Worm (Caenorhabditis elegans): ENCODE results near the gene Y102A5C.40.

Y102A5C.40 gene

DNA sequence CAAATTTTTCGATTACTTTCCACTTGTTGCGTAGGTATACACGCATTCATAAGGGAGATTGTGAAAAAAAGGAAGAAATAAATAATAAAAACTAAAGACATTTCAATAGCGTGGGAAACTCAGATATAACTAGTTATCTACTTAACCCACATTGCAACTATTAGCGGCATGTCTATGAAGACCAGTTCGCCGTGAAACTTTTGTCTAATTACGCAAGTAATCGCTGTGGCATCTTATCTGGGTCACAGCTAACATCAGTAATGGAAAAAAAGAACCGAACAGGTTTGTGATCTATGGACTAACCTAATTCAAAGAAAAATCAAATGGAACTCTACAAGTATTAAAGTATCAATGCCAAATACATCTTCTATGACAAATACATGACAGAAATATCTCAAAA, 26.3 kb upstream of the Y102A5C.40 start, which contains the start of gene clec-241:
TSS of gene clec-241 (minus strand) at position 101 of the 400 bp plus-strand sequence.
- no peak for TF ChIP-seq klf-2 (GFP tag; conservative IDR thresholded peaks at IDR 0.05)
- TF ChIP-seq cog-1 (tag; optimal IDR thresholded peaks at IDR 0.05): no peak
- no peak for TF ChIP-seq ztf-23 (GFP tag; IDR thresholded peaks at IDR 0.05)
- no peak for TF ChIP-seq ref-1 (GFP tag; conservative IDR thresholded peaks at IDR 0.05)
- no peak for TF ChIP-seq med-1 (GFP tag; optimal IDR thresholded peaks at IDR 0.05; ENCODE audit: insufficient read depth)
- TF ChIP-seq flt-1 (GFP tag; IDR thresholded peaks at IDR 0.05): no peak
- no peak for TF ChIP-seq ztf-29 (GFP tag; IDR thresholded peaks at IDR 0.05)
- TF ChIP-seq tab-1 (GFP tag; IDR thresholded peaks at IDR 0.05): no peak
- no peak for TF ChIP-seq T22C8.4 (GFP tag; IDR thresholded peaks at IDR 0.05)

DNA sequence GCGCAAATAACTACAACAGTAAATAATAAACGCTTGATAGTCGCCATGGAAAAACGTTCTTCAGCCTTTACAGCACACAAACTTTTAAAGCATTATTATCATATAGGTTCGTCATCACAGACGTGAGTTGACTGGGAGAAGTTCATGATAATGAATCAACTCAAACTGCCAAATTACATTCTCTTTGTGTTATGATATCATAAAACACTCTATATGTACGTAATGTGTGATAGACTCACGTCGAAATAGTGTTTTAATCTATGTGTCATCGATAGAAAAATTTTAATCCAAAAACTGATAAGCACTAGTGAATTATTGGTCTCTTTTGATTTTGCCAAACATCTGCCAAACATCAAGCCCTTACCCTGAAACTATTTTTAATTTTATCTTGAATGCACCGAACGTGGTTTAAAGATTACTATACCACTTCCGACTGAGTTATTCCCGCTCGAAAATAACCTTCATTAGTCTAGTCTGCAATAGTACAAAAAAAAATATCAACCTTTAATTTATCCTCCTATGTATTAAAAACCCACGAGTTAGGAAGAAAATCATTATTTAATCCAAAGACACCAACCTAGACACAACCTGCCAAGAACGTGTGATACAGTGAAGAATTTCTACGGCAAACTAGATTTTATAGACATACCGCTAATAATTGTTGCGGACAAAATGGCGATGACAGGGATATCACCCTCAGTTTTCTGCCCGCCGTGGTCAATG, 22.6 kb upstream of the Y102A5C.40 start, which contains the start of the genes clc-12 and clec-240:
TSS of gene clc-12 (minus strand) at position 47 of the 723 bp plus-strand sequence.
TSS of gene clec-240 (plus strand) at position 673 of the 723 bp plus-strand sequence.
- TF ChIP-seq tab-1 (GFP tag; IDR thresholded peaks at IDR 0.05) (no peak), ref-1 (GFP tag; conservative IDR thresholded peaks at IDR 0.05) (no peak), klf-2 (GFP tag; conservative IDR thresholded peaks at IDR 0.05) (no peak), cog-1 (tag; optimal IDR thresholded peaks at IDR 0.05) (no peak), T22C8.4 (GFP tag; IDR thresholded peaks at IDR 0.05) (no peak), ztf-29 (GFP tag; IDR thresholded peaks at IDR 0.05) (no peak), ztf-23 (GFP tag; IDR thresholded peaks at IDR 0.05) (no peak), flt-1 (GFP tag; IDR thresholded peaks at IDR 0.05) (no peak)

DNA sequence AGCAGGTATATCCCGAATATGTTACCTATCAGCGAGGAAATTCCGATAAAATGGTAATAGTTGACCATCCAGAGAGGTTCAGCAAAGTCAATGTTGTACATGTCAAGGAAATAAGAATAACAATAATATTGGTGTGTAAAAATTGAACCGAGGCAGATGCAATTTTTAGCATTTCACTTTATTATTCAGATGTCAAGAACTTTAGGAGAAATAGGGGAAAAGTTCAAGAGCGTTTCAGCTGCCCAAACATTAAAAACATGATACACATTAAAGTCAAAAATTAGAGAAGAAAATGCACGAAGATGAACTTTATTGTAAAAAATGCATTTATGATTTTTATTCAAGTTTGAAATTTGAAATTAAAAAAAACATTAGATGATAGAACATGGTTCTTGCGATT, 21.4 kb upstream of the Y102A5C.40 start, which contains the start of gene sri-69:
TSS of gene sri-69 (minus strand) at position 101 of the 400 bp plus-strand sequence.
- no peak for TF ChIP-seq ref-1 (GFP tag; conservative IDR thresholded peaks at IDR 0.05)

DNA sequence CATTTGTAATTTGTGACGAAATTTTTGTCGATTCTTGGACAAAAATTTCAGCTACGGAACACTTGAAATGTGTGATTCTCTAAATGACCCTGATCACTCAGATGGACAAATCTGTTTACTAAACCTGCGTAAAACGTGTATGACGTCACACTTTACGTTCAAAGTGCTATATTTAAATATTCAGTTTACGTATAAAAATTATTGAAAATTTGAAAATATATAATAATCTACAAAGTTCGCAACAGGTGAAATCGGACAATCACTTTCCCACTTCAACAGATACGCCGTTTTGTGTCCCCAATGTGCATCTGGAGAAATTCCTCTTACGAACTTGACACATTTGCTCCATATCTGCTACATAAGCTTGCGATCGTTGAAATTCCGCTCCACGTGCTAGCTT, 18.3 kb upstream of the Y102A5C.40 start, which contains the start of gene srh-131:
TSS of gene srh-131 (plus strand) at position 301 of the 400 bp plus-strand sequence.
- TF ChIP-seq flt-1 (GFP tag; IDR thresholded peaks at IDR 0.05) (no peak), cog-1 (tag; optimal IDR thresholded peaks at IDR 0.05) (no peak), ztf-29 (GFP tag; IDR thresholded peaks at IDR 0.05) (no peak), klf-2 (GFP tag; conservative IDR thresholded peaks at IDR 0.05) (no peak)

DNA sequence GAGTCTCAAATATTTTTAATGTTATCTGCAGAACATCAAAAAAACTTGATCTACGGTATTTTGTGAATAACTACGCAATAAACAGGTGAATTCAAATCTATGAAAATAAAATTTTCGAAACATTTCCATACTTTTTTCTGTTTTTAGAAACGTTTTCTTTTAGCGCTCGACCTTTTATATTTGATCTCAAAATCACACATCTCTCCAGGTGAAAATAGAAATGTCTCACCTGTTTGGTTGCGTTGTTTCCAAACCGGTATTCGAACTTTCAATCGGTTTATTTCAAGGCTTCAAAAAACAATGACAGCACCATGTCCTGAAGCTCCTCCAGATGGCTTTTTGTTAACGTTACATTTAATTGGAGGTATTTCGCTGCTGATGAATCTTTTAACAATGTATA, 14.2 kb upstream of the Y102A5C.40 start, which contains the start of gene sri-9:
TSS of gene sri-9 (plus strand) at position 301 of the 400 bp plus-strand sequence.
- TF ChIP-seq flt-1 (GFP tag; IDR thresholded peaks at IDR 0.05) (no peak), med-1 (GFP tag; optimal IDR thresholded peaks at IDR 0.05; ENCODE audit: insufficient read depth) (no peak), cog-1 (tag; optimal IDR thresholded peaks at IDR 0.05) (no peak), klf-2 (GFP tag; conservative IDR thresholded peaks at IDR 0.05) (no peak), ref-1 (GFP tag; conservative IDR thresholded peaks at IDR 0.05) (no peak), T22C8.4 (GFP tag; IDR thresholded peaks at IDR 0.05) (no peak), tab-1 (GFP tag; IDR thresholded peaks at IDR 0.05) (no peak)

DNA sequence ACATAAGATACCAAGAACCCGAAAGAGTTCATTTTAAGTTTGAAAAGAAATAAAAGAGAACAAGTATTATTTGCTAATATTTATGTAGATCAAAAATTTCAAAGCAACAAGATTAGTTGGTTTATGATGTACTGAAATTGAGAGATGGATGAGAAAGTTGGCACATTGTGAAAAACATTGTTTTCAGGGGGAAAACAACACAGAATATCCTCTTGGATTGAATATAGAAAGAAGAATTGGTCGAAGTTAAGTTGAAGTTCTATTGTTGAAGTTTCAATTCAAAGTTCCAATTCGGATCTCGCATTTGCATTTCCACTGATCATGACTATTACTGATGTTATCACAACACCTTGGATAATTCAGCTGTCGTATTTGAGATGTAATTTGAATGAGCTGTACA, 13.7 kb upstream of the Y102A5C.40 start:
- TF ChIP-seq ztf-23 (GFP tag; IDR thresholded peaks at IDR 0.05) (no peak), flt-1 (GFP tag; IDR thresholded peaks at IDR 0.05) (no peak), med-1 (GFP tag; optimal IDR thresholded peaks at IDR 0.05; ENCODE audit: insufficient read depth) (no peak), tab-1 (GFP tag; IDR thresholded peaks at IDR 0.05) (no peak), cog-1 (tag; optimal IDR thresholded peaks at IDR 0.05) (no peak), klf-2 (GFP tag; conservative IDR thresholded peaks at IDR 0.05) (no peak), T22C8.4 (GFP tag; IDR thresholded peaks at IDR 0.05) (no peak)

DNA sequence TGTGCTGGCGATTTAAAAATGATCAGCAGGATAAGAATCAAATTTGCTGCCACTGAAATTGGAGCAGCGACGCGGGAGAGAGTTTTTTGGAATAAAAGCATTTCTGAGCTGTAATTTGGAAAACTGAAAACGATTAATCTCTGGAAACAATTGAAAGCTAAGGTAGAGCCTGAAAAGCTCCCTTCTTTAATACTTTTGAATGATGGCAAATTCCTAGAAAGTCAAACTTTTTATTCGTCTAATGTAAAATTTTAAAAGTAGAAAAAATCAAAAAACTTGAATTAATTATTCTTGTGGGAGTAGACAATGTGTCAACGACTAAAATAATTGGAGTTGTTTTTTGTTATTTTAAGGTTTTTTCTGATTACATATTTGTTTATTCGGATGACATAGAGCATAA, 13.3 kb upstream of the Y102A5C.40 start, which contains the start of gene str-217:
TSS of gene str-217 (minus strand) at position 101 of the 400 bp plus-strand sequence.
- no peak for TF ChIP-seq cog-1 (tag; optimal IDR thresholded peaks at IDR 0.05)
- TF ChIP-seq T22C8.4 (GFP tag; IDR thresholded peaks at IDR 0.05): no peak
- TF ChIP-seq ref-1 (GFP tag; conservative IDR thresholded peaks at IDR 0.05): no peak
- no peak for TF ChIP-seq flt-1 (GFP tag; IDR thresholded peaks at IDR 0.05)
- TF ChIP-seq med-1 (GFP tag; optimal IDR thresholded peaks at IDR 0.05; ENCODE audit: insufficient read depth): no peak
- no peak for TF ChIP-seq ztf-23 (GFP tag; IDR thresholded peaks at IDR 0.05)
- no peak for TF ChIP-seq tab-1 (GFP tag; IDR thresholded peaks at IDR 0.05)
- TF ChIP-seq ztf-29 (GFP tag; IDR thresholded peaks at IDR 0.05): no peak
- TF ChIP-seq klf-2 (GFP tag; conservative IDR thresholded peaks at IDR 0.05): no peak

DNA sequence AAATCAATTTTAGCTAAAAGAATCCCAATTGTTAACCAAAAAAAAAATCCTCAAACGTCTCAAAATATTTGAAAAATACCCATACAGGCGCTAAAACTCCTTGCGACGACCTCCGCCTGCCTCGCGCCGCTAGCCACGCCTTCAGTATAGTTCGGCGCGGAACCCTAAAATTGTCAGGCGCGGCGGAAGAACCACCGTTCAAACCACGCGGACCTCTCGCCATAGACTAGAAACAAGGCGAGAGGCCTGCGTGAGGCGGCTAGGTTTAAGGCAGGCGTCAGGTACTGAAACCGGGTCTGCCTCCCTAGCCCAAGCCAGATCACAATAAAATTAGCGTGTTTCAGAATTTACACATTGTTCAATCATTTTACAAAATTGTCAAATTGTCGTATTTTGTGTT, 5.4 kb upstream of the Y102A5C.40 start:
- TF ChIP-seq T22C8.4 (GFP tag; IDR thresholded peaks at IDR 0.05) (no peak), klf-2 (GFP tag; conservative IDR thresholded peaks at IDR 0.05) (no peak), ztf-29 (GFP tag; IDR thresholded peaks at IDR 0.05) (no peak), flt-1 (GFP tag; IDR thresholded peaks at IDR 0.05) (no peak), ref-1 (GFP tag; conservative IDR thresholded peaks at IDR 0.05) (no peak), ztf-23 (GFP tag; IDR thresholded peaks at IDR 0.05) (no peak), med-1 (GFP tag; optimal IDR thresholded peaks at IDR 0.05; ENCODE audit: insufficient read depth) (no peak), cog-1 (tag; optimal IDR thresholded peaks at IDR 0.05) (no peak), tab-1 (GFP tag; IDR thresholded peaks at IDR 0.05) (no peak)

DNA sequence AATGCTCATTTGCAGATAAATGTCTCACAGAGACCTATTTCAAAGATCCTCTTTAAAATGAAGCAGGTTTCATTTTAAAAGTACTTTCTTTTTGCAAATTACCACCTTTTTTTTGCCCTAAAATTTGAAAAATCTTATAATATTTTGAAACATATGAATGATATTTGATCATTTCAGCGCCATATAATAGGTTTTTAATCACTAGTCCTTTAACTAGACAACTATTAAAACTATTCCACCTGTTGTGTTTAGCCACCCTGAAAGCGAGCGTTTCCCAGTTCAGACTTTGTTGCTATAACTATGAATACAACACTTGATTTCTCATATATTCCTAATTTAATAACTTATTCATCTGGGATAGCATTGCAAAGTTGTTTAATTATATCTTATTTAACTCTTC, 4.8 kb upstream of the Y102A5C.40 start, which contains the start of gene srz-95:
TSS of gene srz-95 (plus strand) at position 301 of the 400 bp plus-strand sequence.
- TF ChIP-seq T22C8.4 (GFP tag; IDR thresholded peaks at IDR 0.05) (no peak), ztf-23 (GFP tag; IDR thresholded peaks at IDR 0.05) (no peak), tab-1 (GFP tag; IDR thresholded peaks at IDR 0.05) (no peak), flt-1 (GFP tag; IDR thresholded peaks at IDR 0.05) (no peak), med-1 (GFP tag; optimal IDR thresholded peaks at IDR 0.05; ENCODE audit: insufficient read depth) (no peak), ref-1 (GFP tag; conservative IDR thresholded peaks at IDR 0.05) (no peak), cog-1 (tag; optimal IDR thresholded peaks at IDR 0.05) (no peak), ztf-29 (GFP tag; IDR thresholded peaks at IDR 0.05) (no peak), klf-2 (GFP tag; conservative IDR thresholded peaks at IDR 0.05) (no peak)

DNA sequence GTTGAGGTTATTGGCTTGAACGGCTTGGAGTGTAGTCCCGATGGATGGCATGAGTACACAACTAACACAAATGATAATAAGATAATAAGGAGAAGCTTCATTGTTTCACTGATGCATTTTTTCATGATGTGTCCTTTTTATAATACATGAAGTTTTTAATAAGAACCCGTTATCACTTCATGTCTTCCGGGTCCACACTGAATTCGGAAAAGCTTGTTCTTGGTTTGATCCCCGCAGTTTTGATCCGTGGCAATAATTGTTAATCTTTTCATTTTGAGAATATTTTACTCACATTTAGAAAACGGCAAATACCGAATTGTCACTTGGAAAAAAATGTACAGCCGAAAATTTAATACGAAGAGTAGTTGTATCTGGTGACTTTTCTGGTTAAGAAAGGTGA, 1.7 kb upstream of the Y102A5C.40 start, which contains the start of gene Y102A5C.27:
TSS of gene Y102A5C.27 (minus strand) at position 101 of the 400 bp plus-strand sequence.
- no peak for TF ChIP-seq cog-1 (tag; optimal IDR thresholded peaks at IDR 0.05)
- TF ChIP-seq klf-2 (GFP tag; conservative IDR thresholded peaks at IDR 0.05): no peak
- no peak for TF ChIP-seq med-1 (GFP tag; optimal IDR thresholded peaks at IDR 0.05; ENCODE audit: insufficient read depth)
- no peak for TF ChIP-seq ref-1 (GFP tag; conservative IDR thresholded peaks at IDR 0.05)
- no peak for TF ChIP-seq T22C8.4 (GFP tag; IDR thresholded peaks at IDR 0.05)
- TF ChIP-seq tab-1 (GFP tag; IDR thresholded peaks at IDR 0.05): no peak
